Fruit fly (Drosophila melanogaster): ENCODE measurements around the gene Gnpnat.

Gnpnat gene

DNA sequence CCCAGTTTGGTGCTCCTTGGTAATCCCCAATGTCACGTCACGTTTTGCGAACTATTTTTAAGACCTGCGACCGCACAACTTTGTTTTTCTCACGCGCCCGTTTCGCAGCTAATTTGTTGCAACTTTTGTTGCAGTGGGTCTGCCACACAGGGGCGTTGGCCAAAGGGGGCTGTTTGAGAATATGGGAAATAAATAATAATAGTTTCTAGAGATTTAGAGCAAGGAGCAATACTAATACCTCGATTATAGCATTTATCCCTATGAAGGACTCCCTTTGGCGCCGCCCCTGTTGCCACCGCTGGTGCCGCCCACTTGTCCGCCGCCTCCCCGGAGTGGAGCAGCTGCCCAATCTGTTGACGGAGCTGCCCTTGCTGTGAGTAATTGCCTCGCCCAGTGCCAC lies 17.2 kb downstream of the Gnpnat start (continued):
- TF ChIP-seq D19A (tag; optimal IDR thresholded peaks at IDR 0.05) (no peak), Rx (GFP tag; IDR thresholded peaks at IDR 0.05) (peak; percentile 56; the same call in 1 of the 2 replicates)

DNA sequence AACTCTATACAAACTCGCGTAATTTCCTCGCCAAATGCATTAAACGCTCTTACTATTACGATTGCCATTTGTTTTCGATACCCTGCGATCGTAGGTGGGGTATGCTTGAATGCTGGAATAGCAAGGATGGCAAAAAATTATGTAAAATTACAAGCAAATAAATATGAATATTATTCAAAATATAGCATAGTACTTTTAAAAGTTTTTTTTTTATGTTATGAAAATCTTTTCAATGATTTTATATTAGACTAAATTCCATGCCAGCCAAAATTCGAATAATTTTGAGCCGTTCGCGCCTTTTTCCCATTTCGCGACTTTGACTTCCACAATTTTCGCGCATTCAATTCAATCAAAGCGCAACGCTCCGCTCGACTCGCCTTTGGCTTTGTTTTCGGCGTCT lies 18.1 kb downstream of the Gnpnat start:
- TF ChIP-seq Drgx (GFP tag; IDR thresholded peaks at IDR 0.05): peak; percentile 13; the same call in 1 of the 2 replicates
- TF ChIP-seq CG8478 (optimal IDR thresholded peaks at IDR 0.05): no peak

DNA sequence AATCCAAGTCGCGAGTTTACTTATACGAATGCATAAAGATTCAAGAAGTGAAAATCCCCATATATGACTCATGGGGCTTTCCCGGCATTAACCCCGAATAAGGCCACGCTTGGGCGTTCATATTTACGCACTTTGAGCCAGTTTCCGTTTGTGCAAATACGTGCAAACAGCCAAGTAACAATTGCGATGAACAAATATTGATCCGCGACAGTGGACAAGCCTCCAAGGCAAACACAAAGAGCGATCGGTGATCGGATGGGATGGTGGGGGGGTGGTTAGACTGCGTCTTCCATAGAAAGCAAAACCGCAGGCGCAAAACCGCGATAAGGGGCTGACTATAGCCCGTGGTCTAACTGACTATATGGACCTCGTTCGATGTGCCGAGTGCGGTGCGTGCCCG lies 19.2 kb downstream of the Gnpnat start:
- peak; percentile 25 for TF ChIP-seq PHDP (tag; optimal IDR thresholded peaks at IDR 0.05)
- no peak for TF ChIP-seq CG4730 (GFP tag; IDR thresholded peaks at IDR 0.05)
- no peak for TF ChIP-seq Trl (optimal IDR thresholded peaks at IDR 0.05)
- peak; percentile 12 for TF ChIP-seq Trl (GFP tag; optimal IDR thresholded peaks at IDR 0.05)
- no peak for TF ChIP-seq az2 (GFP tag; optimal IDR thresholded peaks at IDR 0.05)
- peak; percentile 59 for TF ChIP-seq mirr (GFP tag; optimal IDR thresholded peaks at IDR 0.05)
- peak; percentile 22 for TF ChIP-seq Vsx1 (GFP tag; optimal IDR thresholded peaks at IDR 0.05)
- TF ChIP-seq CG2678 (tag; optimal IDR thresholded peaks at IDR 0.05): peak; percentile 31
- peak; percentile 27 for TF ChIP-seq CG11504 (tag; optimal IDR thresholded peaks at IDR 0.05)
- TF ChIP-seq Fer1 (GFP tag; optimal IDR thresholded peaks at IDR 0.05): peak; percentile 7
- no peak for TF ChIP-seq danr (GFP tag; IDR thresholded peaks at IDR 0.05)
- peak; percentile 5 for TF ChIP-seq CG13296 (GFP tag; optimal IDR thresholded peaks at IDR 0.05)
- TF ChIP-seq Oli (tag; optimal IDR thresholded peaks at IDR 0.05): no peak
- TF ChIP-seq CG8089 (GFP tag; optimal IDR thresholded peaks at IDR 0.05): peak; percentile 19
- peak; percentile 30 for TF ChIP-seq CG7987 (GFP tag; optimal IDR thresholded peaks at IDR 0.05)
- TF ChIP-seq CG12942 (GFP tag; optimal IDR thresholded peaks at IDR 0.05): peak; percentile 14
- TF ChIP-seq ranshi (GFP tag; IDR thresholded peaks at IDR 0.05): 0 out of 2 replicates have a peak, but pooled peaks have one; percentile 38
- TF ChIP-seq row (GFP tag; IDR thresholded peaks at IDR 0.05): no peak
- no peak for TF ChIP-seq slbo (GFP tag; IDR thresholded peaks at IDR 0.05)
- peak; percentile 31 for TF ChIP-seq CG1233 (GFP tag; optimal IDR thresholded peaks at IDR 0.05)
- TF ChIP-seq Nf-YB (GFP tag; optimal IDR thresholded peaks at IDR 0.05): no peak
- no peak for TF ChIP-seq pan (optimal IDR thresholded peaks at IDR 0.05)
- TF ChIP-seq pan (GFP tag; optimal IDR thresholded peaks at IDR 0.05 in 1 of 2, IDR thresholded peaks at IDR 0.05 in 1 of 2): peak in 1 of 2 experiments; percentile 38
- peak; percentile 71 for TF ChIP-seq CG12071 (GFP tag; optimal IDR thresholded peaks at IDR 0.05)
- peak; percentile 36 for TF ChIP-seq Drgx (GFP tag; IDR thresholded peaks at IDR 0.05)
- TF ChIP-seq CG10462 (GFP tag; optimal IDR thresholded peaks at IDR 0.05): no peak
- TF ChIP-seq MBD-R2 (GFP tag; IDR thresholded peaks at IDR 0.05): peak; percentile 13; the same call in 1 of the 2 replicates
- 0 out of 2 replicates have a peak, but pooled peaks have one; percentile 7 for TF ChIP-seq E2f1 (GFP tag; IDR thresholded peaks at IDR 0.05)
- no peak for TF ChIP-seq CG11093 (GFP tag; IDR thresholded peaks at IDR 0.05)
- peak; percentile 73 for TF ChIP-seq sens (GFP tag)
- no peak for TF ChIP-seq HmgD (GFP tag; optimal IDR thresholded peaks at IDR 0.05)
- TF ChIP-seq Atf-2 (GFP tag; optimal IDR thresholded peaks at IDR 0.05): peak; percentile 6
- TF ChIP-seq wek (GFP tag; optimal IDR thresholded peaks at IDR 0.05): peak; percentile 67
- no peak for TF ChIP-seq NC2β (GFP tag; optimal IDR thresholded peaks at IDR 0.05)
- no peak for TF ChIP-seq CG8765 (GFP tag; IDR thresholded peaks at IDR 0.05)
- peak; percentile 68 for TF ChIP-seq CG1792 (GFP tag; optimal IDR thresholded peaks at IDR 0.05)
- no peak for TF ChIP-seq Awh (GFP tag; IDR thresholded peaks at IDR 0.05)
- TF ChIP-seq CG11398 (GFP tag; optimal IDR thresholded peaks at IDR 0.05): no peak
- TF ChIP-seq dmrt99B (tag; optimal IDR thresholded peaks at IDR 0.05): peak; percentile 0
- peak; percentile 26 for TF ChIP-seq fd64A (GFP tag; optimal IDR thresholded peaks at IDR 0.05)
- peak; percentile 9 for TF ChIP-seq org-1 (GFP tag; optimal IDR thresholded peaks at IDR 0.05)
- TF ChIP-seq CG17328 (GFP tag; IDR thresholded peaks at IDR 0.05): 0 out of 2 replicates have a peak, but pooled peaks have one; percentile 32
- TF ChIP-seq mam (GFP tag; optimal IDR thresholded peaks at IDR 0.05): no peak
- TF ChIP-seq Sox102F (GFP tag; optimal IDR thresholded peaks at IDR 0.05): peak; percentile 37
- no peak for TF ChIP-seq HLHmδ (GFP tag; optimal IDR thresholded peaks at IDR 0.05)
- peak; percentile 46 for TF ChIP-seq CG3407 (GFP tag; optimal IDR thresholded peaks at IDR 0.05)
